Worm (Caenorhabditis elegans): ENCODE measurements around the gene unc-58.

DNA sequence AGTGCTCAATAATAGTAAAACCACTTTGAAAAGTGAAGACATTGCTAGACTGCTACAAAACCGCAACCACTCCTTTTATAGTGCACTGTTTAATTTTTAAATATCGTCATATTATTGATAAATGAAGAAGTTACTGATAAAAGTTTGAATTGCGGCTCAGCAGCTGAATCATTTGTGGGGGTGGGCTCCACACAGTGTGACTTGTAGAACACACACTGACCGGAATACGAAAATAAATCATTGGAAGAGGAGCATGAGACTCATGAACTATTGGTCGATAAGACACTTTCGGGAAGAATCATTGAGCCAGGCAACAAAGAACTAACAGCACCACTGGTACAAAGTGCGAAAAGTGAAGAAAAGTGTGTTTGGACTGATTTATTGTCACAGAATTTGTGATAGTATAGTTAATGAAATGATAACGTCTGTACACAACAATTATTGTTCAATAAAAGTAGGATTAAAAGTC is 9.0 kb upstream of the unc-58 start, which contains the start of gene oac-14:
- TF ChIP-seq unc-130 (GFP tag; optimal IDR thresholded peaks at IDR 0.05), result no peak
- TF ChIP-seq lin-15B (tag; optimal IDR thresholded peaks at IDR 0.05), result no peak
- TF ChIP-seq nhr-28 (tag; optimal IDR thresholded peaks at IDR 0.05), result peak; percentile 98

Data from whole organism, L4 larva.